Worm (Caenorhabditis elegans) whole organism, midembryonic: ENCODE results near the gene lgc-53.

Experiments
- T22C8.4 ChIP-seq: fragments of 200-800 bp; sonication (Bioruptor generic); IDR thresholded peaks from 2 replicates; pipeline ENCODE4 v1.3.6; 2022; ENCODE audit warnings: missing genetic modification characterization, missing compliant biosample characterization
- cog-1 ChIP-seq: sonication (generic microtip); optimal IDR thresholded peaks from 2 replicates; lab custom pipeline; 2016; ENCODE audit warnings: missing genetic modification characterization, missing compliant biosample characterization
- flt-1 ChIP-seq: fragments of 200-800 bp; sonication (Bioruptor generic); IDR thresholded peaks from 2 replicates; pipeline ENCODE4 v1.3.6; 2022; ENCODE audit warnings: missing genetic modification characterization, missing compliant biosample characterization
- klf-2 ChIP-seq: fragments of 200-800 bp; sonication (Bioruptor generic); conservative IDR thresholded peaks from 2 replicates; pipeline ENCODE4 v1.3.6; 2022; ENCODE audit warnings: missing genetic modification reagents, missing genetic modification characterization, missing compliant biosample characterization
- med-1 ChIP-seq: sonication (generic microtip); optimal IDR thresholded peaks from 2 replicates; lab custom pipeline; 2017; ENCODE audit warnings: missing genetic modification characterization, mild to moderate bottlenecking, missing compliant biosample characterization, antibody characterized with exemption, missing genetic modification reagents; ENCODE audit not compliant: insufficient read depth
- ref-1 ChIP-seq: fragments of 200-800 bp; sonication (Bioruptor generic); conservative IDR thresholded peaks from 2 replicates; pipeline ENCODE4 v1.3.6; 2022; ENCODE audit warnings: missing genetic modification reagents, missing genetic modification characterization, missing compliant biosample characterization
- tab-1 ChIP-seq: fragments of 200-800 bp; sonication (Bioruptor generic); IDR thresholded peaks from 2 replicates; pipeline ENCODE4 v1.3.6; 2022; ENCODE audit warnings: missing genetic modification characterization, missing compliant biosample characterization
- ztf-23 ChIP-seq: fragments of 200-800 bp; sonication (Bioruptor generic); IDR thresholded peaks from 2 replicates; pipeline ENCODE4 v1.3.6; 2022; ENCODE audit warnings: missing genetic modification reagents, missing genetic modification characterization, missing compliant biosample characterization
- ztf-29 ChIP-seq: fragments of 200-800 bp; sonication (Bioruptor generic); IDR thresholded peaks from 2 replicates; pipeline ENCODE4 v1.3.6; 2022; ENCODE audit warnings: missing genetic modification reagents, missing genetic modification characterization, missing compliant biosample characterization

- TF ChIP-seq ztf-29 (GFP tag; lab: Robert Waterston, UW): no peak
- no peak for TF ChIP-seq tab-1 (GFP tag; lab: Robert Waterston, UW)
- no peak for TF ChIP-seq med-1 (GFP tag; lab: Kevin White, UChicago)
- no peak for TF ChIP-seq T22C8.4 (GFP tag; lab: Robert Waterston, UW)
- no peak for TF ChIP-seq flt-1
- no peak for TF ChIP-seq klf-2
- no peak for TF ChIP-seq cog-1
- TF ChIP-seq ztf-23: no peak
- TF ChIP-seq ref-1: no peak
Observed at ce11 chrX:16678097-16678496, 33.4 kb upstream of the lgc-53 start.
